Fruit fly (Drosophila melanogaster) whole organism, embryonic: Measurements from ENCODE around the gene ova.

Experiments
- ATbp ChIP-seq: fragments of 200-800 bp; sonication (Bioruptor generic); optimal IDR thresholded peaks from 2 replicates; lab custom pipeline; 2017; ENCODE audit warnings: missing biosample characterization, mild to moderate bottlenecking, missing genetic modification characterization, missing genetic modification reagents
- C15 ChIP-seq: fragments of 200-800 bp; sonication (Bioruptor generic); IDR thresholded peaks from 3 replicates; pipeline ENCODE4 v1.3.6; 2022; ENCODE audit warnings: missing biosample characterization, missing genetic modification characterization
- CG10267 ChIP-seq: fragments of 200-800 bp; sonication (Bioruptor generic); optimal IDR thresholded peaks from 2 replicates; lab custom pipeline; 2018; ENCODE audit warnings: missing biosample characterization, mild to moderate bottlenecking, missing genetic modification characterization, moderate library complexity
- CG11085 ChIP-seq: fragments of 200-800 bp; sonication (Bioruptor generic); IDR thresholded peaks from 2 replicates; pipeline ENCODE4 v1.3.6; 2022; ENCODE audit warnings: missing biosample characterization, missing genetic modification characterization
- CG11247 ChIP-seq: fragments of 200-800 bp; sonication (Bioruptor generic); IDR thresholded peaks from 2 replicates; pipeline ENCODE4 v1.3.6; 2022; ENCODE audit warnings: missing biosample characterization, missing genetic modification characterization
- CG11696 ChIP-seq: fragments of 200-800 bp; sonication (Bioruptor generic); IDR thresholded peaks from 2 replicates; pipeline ENCODE4 v1.3.6; 2022; ENCODE audit warnings: missing biosample characterization, missing genetic modification characterization
- CG12391 ChIP-seq: fragments of 200-800 bp; sonication (Bioruptor generic); optimal IDR thresholded peaks from 3 replicates; lab custom pipeline; 2018; ENCODE audit warnings: missing biosample characterization, mild to moderate bottlenecking, missing genetic modification characterization, moderate library complexity
- CG13775 ChIP-seq: fragments of 200-800 bp; sonication (Bioruptor generic); optimal IDR thresholded peaks from 3 replicates; lab custom pipeline; 2017; ENCODE audit warnings: missing biosample characterization, mild to moderate bottlenecking, missing genetic modification characterization
- CG16815 ChIP-seq: fragments of 200-800 bp; sonication (Bioruptor generic); optimal IDR thresholded peaks from 3 replicates; lab custom pipeline; 2017; ENCODE audit warnings: missing biosample characterization, mild to moderate bottlenecking, missing genetic modification characterization
- CG2875 ChIP-seq: fragments of 200-800 bp; sonication (Bioruptor generic); optimal IDR thresholded peaks from 2 replicates; lab custom pipeline; 2017; ENCODE audit warnings: missing biosample characterization, mild to moderate bottlenecking, missing genetic modification characterization, missing genetic modification reagents
- CG32772 ChIP-seq: fragments of 200-800 bp; sonication (Bioruptor generic); IDR thresholded peaks from 2 replicates; pipeline ENCODE4 v1.3.6; 2022; ENCODE audit warnings: missing biosample characterization, missing genetic modification characterization
- CG3838 ChIP-seq: fragments of 200-800 bp; sonication (Bioruptor generic); optimal IDR thresholded peaks from 3 replicates; lab custom pipeline; 2016; ENCODE audit warnings: missing biosample characterization, missing genetic modification characterization
- CG3847 ChIP-seq: fragments of 200-800 bp; sonication (Bioruptor generic); IDR thresholded peaks from 2 replicates; pipeline ENCODE4 v1.3.6; 2022; ENCODE audit warnings: missing biosample characterization, missing genetic modification characterization
- CG4360 ChIP-seq: fragments of 200-800 bp; sonication (Bioruptor generic); IDR thresholded peaks from 2 replicates; pipeline ENCODE4 v1.3.6; 2022; ENCODE audit warnings: missing biosample characterization, missing genetic modification characterization
- CG43689 ChIP-seq: fragments of 200-800 bp; sonication (Bioruptor generic); IDR thresholded peaks from 2 replicates; pipeline ENCODE4 v1.3.6; 2022; ENCODE audit warnings: missing biosample characterization, missing genetic modification characterization
- CG6854 ChIP-seq: fragments of 200-800 bp; sonication (Bioruptor generic); optimal IDR thresholded peaks from 3 replicates; lab custom pipeline; 2017; ENCODE audit warnings: missing biosample characterization, mild to moderate bottlenecking, missing genetic modification characterization
- CG7839 ChIP-seq: fragments of 200-800 bp; sonication (Bioruptor generic); optimal IDR thresholded peaks from 3 replicates; lab custom pipeline; 2018; ENCODE audit warnings: missing biosample characterization, mild to moderate bottlenecking, missing genetic modification characterization, moderate library complexity
- CG8359 ChIP-seq: fragments of 200-800 bp; sonication (Bioruptor generic); optimal IDR thresholded peaks from 2 replicates; lab custom pipeline; 2017; ENCODE audit warnings: missing biosample characterization, mild to moderate bottlenecking, missing genetic modification characterization, borderline replicate concordance
- CG8944 ChIP-seq: fragments of 200-800 bp; sonication (Bioruptor generic); optimal IDR thresholded peaks from 3 replicates; lab custom pipeline; 2016; ENCODE audit warnings: missing biosample characterization, missing genetic modification characterization
- CG9727 ChIP-seq: fragments of 200-800 bp; sonication (Bioruptor generic); optimal IDR thresholded peaks from 3 replicates; lab custom pipeline; 2017; ENCODE audit warnings: missing biosample characterization, mild to moderate bottlenecking, missing genetic modification characterization
- Camta ChIP-seq: fragments of 200-800 bp; sonication (Bioruptor generic); optimal IDR thresholded peaks from 2 replicates; lab custom pipeline; 2016; ENCODE audit warnings: missing biosample characterization, missing genetic modification characterization
- CrebB ChIP-seq: fragments of 200-800 bp; sonication (Bioruptor generic); optimal IDR thresholded peaks from 3 replicates; lab custom pipeline; 2018; ENCODE audit warnings: missing biosample characterization, mild to moderate bottlenecking, missing genetic modification characterization
- Deaf1 ChIP-seq: fragments of 200-800 bp; optimal IDR thresholded peaks from 3 replicates; lab custom pipeline; 2019; ENCODE audit warnings: missing biosample characterization, mild to moderate bottlenecking, missing genetic modification characterization, moderate library complexity
- Dek ChIP-seq: fragments of 200-800 bp; sonication (Bioruptor generic); optimal IDR thresholded peaks from 3 replicates; lab custom pipeline; 2019; ENCODE audit warnings: missing biosample characterization, mild to moderate bottlenecking, missing genetic modification characterization, moderate library complexity
- Doc3 ChIP-seq: fragments of 200-800 bp; sonication (Bioruptor generic); IDR thresholded peaks from 3 replicates; pipeline ENCODE4 v1.3.6; 2022; ENCODE audit warnings: missing biosample characterization, missing genetic modification characterization; ENCODE audit not compliant: partially characterized antibody
- E2f1 ChIP-seq: fragments of 200-800 bp; sonication (Bioruptor generic); IDR thresholded peaks from 2 replicates; pipeline ENCODE4 v1.3.6; 2022; ENCODE audit warnings: missing biosample characterization, missing genetic modification characterization
- Ets65A ChIP-seq: fragments of 200-800 bp; sonication (Bioruptor generic); peaks from one replicate; lab custom pipeline; 2016; ENCODE audit warnings: missing biosample characterization, missing genetic modification characterization
- Fer3 ChIP-seq: fragments of 200-800 bp; sonication (Bioruptor generic); optimal IDR thresholded peaks from 2 replicates; lab custom pipeline; 2018; ENCODE audit warnings: missing biosample characterization, mild to moderate bottlenecking, missing genetic modification characterization, moderate library complexity
- H2.0 ChIP-seq: fragments of 200-800 bp; sonication (Bioruptor generic); IDR thresholded peaks from 2 replicates; pipeline ENCODE4 v1.3.6; 2022; ENCODE audit warnings: missing biosample characterization, missing genetic modification characterization
- Kr ChIP-seq: fragments of 200-800 bp; sonication (Bioruptor generic); optimal IDR thresholded peaks from 2 replicates; lab custom pipeline; 2017; ENCODE audit warnings: missing biosample characterization, mild to moderate bottlenecking, missing genetic modification characterization
- Mes4 ChIP-seq: fragments of 200-800 bp; sonication (Bioruptor generic); optimal IDR thresholded peaks from 2 replicates; lab custom pipeline; 2016; ENCODE audit warnings: missing biosample characterization, missing genetic modification characterization
- NC2α ChIP-seq: fragments of 200-800 bp; sonication (Bioruptor generic); optimal IDR thresholded peaks from 2 replicates; lab custom pipeline; 2016; ENCODE audit warnings: missing biosample characterization, missing genetic modification characterization
- Nf-YA ChIP-seq: fragments of 200-800 bp; sonication (Bioruptor generic); IDR thresholded peaks from 2 replicates; pipeline ENCODE4 v1.3.6; 2022; ENCODE audit warnings: missing biosample characterization, missing genetic modification characterization
- Opbp ChIP-seq: fragments of 200-800 bp; sonication (Bioruptor generic); IDR thresholded peaks from 3 replicates; pipeline ENCODE4 v1.3.6; 2022; ENCODE audit warnings: missing biosample characterization, missing genetic modification characterization; ENCODE audit not compliant: partially characterized antibody
- Xrp1 ChIP-seq: fragments of 200-800 bp; sonication (Bioruptor generic); IDR thresholded peaks from 2 replicates; pipeline ENCODE4 v1.3.6; 2022; ENCODE audit warnings: missing biosample characterization, missing genetic modification characterization
- az2 ChIP-seq: fragments of 200-800 bp; sonication (Bioruptor generic); optimal IDR thresholded peaks from 3 replicates; lab custom pipeline; 2016; ENCODE audit warnings: missing biosample characterization, missing genetic modification characterization
- cad ChIP-seq: fragments of >200 bp; optimal IDR thresholded peaks from 2 replicates; lab custom pipeline; 2017; ENCODE audit warnings: missing biosample characterization, missing genetic modification characterization
- ci ChIP-seq: fragments of 200-800 bp; sonication (Bioruptor generic); IDR thresholded peaks from 3 replicates; pipeline ENCODE4 v1.3.6; 2022; ENCODE audit warnings: missing biosample characterization, missing genetic modification characterization
- cwo ChIP-seq: fragments of 200-800 bp; sonication (Bioruptor generic); optimal IDR thresholded peaks from 3 replicates; lab custom pipeline; 2017; ENCODE audit warnings: missing biosample characterization, missing genetic modification characterization, mild to moderate bottlenecking, moderate library complexity, missing genetic modification reagents
- danr ChIP-seq: fragments of 200-800 bp; sonication (Bioruptor generic); IDR thresholded peaks from 2 replicates; pipeline ENCODE4 v1.3.6; 2022; ENCODE audit warnings: missing biosample characterization, missing genetic modification characterization
- emc ChIP-seq: fragments of 200-800 bp; sonication (Bioruptor generic); optimal IDR thresholded peaks from 2 replicates; lab custom pipeline; 2016; ENCODE audit warnings: missing biosample characterization, missing genetic modification characterization
- exex ChIP-seq: fragments of 200-800 bp; sonication (Bioruptor generic); optimal IDR thresholded peaks from 4 replicates; lab custom pipeline; 2018; ENCODE audit warnings: missing biosample characterization, mild to moderate bottlenecking, missing genetic modification characterization, moderate library complexity
- eyg ChIP-seq: fragments of 200-800 bp; sonication (Bioruptor generic); optimal IDR thresholded peaks from 3 replicates; lab custom pipeline; 2016; ENCODE audit warnings: missing biosample characterization, missing genetic modification characterization
- fd102C ChIP-seq: fragments of 200-800 bp; sonication (Bioruptor generic); optimal IDR thresholded peaks from 2 replicates; lab custom pipeline; 2018; ENCODE audit warnings: missing biosample characterization, mild to moderate bottlenecking, missing genetic modification characterization, moderate library complexity
- ftz-f1 ChIP-seq: fragments of 200-800 bp; sonication (Bioruptor generic); optimal IDR thresholded peaks from 2 replicates; lab custom pipeline; 2016; ENCODE audit warnings: missing biosample characterization, missing genetic modification characterization
- inv ChIP-seq: fragments of 200-800 bp; sonication (Bioruptor generic); IDR thresholded peaks from 2 replicates; pipeline ENCODE4 v1.3.6; 2022; ENCODE audit warnings: missing biosample characterization, missing genetic modification characterization; ENCODE audit not compliant: partially characterized antibody
- kah ChIP-seq: fragments of 200-800 bp; sonication (Bioruptor generic); optimal IDR thresholded peaks from 2 replicates; lab custom pipeline; 2018; ENCODE audit warnings: missing biosample characterization, mild to moderate bottlenecking, missing genetic modification characterization
- mld ChIP-seq: fragments of 200-800 bp; sonication (Bioruptor generic); IDR thresholded peaks from 3 replicates; pipeline ENCODE4 v1.3.6; 2022; ENCODE audit warnings: missing biosample characterization, missing genetic modification characterization; ENCODE audit not compliant: partially characterized antibody
- tio ChIP-seq: fragments of 200-800 bp; sonication (Bioruptor generic); optimal IDR thresholded peaks from 2 replicates; lab custom pipeline; 2017; ENCODE audit warnings: missing biosample characterization, missing genetic modification characterization, inconsistent platforms
- tll ChIP-seq, 2 experiments: fragments of 200-800 bp in 1 of 2; fragments of >200 bp in 1 of 2; sonication (Bioruptor generic) in 1 of 2; optimal IDR thresholded peaks; 2 replicates each; lab custom pipeline; 2017 to 2019; ENCODE audit warnings: missing biosample characterization in 2 of 2, missing genetic modification characterization in 2 of 2, mild to moderate bottlenecking in 1 of 2, moderate library complexity in 1 of 2
- zen ChIP-seq: fragments of 200-800 bp; sonication (Bioruptor generic); optimal IDR thresholded peaks from 3 replicates; lab custom pipeline; 2018; ENCODE audit warnings: missing biosample characterization, mild to moderate bottlenecking, missing genetic modification characterization, moderate library complexity
- zf30C ChIP-seq: fragments of 200-800 bp; sonication (Bioruptor generic); optimal IDR thresholded peaks from 3 replicates; lab custom pipeline; 2018; ENCODE audit warnings: missing biosample characterization, mild to moderate bottlenecking, missing genetic modification characterization

ova gene

DNA sequence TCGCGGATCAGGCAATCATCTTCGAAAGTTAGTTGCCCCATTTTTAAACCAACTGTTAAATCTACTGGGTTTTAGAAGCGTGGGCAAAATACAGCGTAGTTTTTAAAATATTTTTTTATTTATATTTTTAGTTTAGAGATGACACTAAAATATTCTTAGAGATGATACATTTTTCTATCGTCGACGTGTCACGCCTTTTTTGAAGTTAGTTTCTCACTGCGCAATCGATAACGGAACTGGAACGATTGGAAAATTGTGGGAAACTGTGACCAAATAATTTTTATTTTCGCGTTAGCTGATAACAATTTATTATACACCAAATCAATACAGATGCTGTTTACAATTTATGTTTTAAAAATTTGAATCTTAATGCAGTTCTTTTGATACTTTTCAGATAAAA lies 47.2 kb upstream of the ova start, which contains the start of gene Utx (continued):
- TF ChIP-seq H2.0 (GFP tag; lab: Robert Waterston, UW), result no peak
- no peak for TF ChIP-seq CG3847
- no peak for TF ChIP-seq CG32772 (GFP tag; lab: Robert Waterston, UW)
- TF ChIP-seq tll (GFP tag; optimal IDR thresholded peaks at IDR 0.05; lab: Kevin White, UChicago), result no peak
- no peak for TF ChIP-seq cwo (GFP tag; lab: Kevin White, UChicago)
- no peak for TF ChIP-seq C15
- no peak for TF ChIP-seq CG2875 (GFP tag; lab: Kevin White, UChicago)
- TF ChIP-seq Dek (tag; lab: Kevin White, UChicago), result no peak
- TF ChIP-seq CG13775 (GFP tag; lab: Kevin White, UChicago), result no peak
- peak; percentile 24 for TF ChIP-seq CG10267 (tag; lab: Kevin White, UChicago)
- no peak for TF ChIP-seq tio
- no peak for TF ChIP-seq NC2α (GFP tag; lab: Kevin White, UChicago)
- no peak for TF ChIP-seq CG9727 (GFP tag; lab: Kevin White, UChicago)
- TF ChIP-seq E2f1, result no peak
- TF ChIP-seq kah (GFP tag; lab: Kevin White, UChicago), result no peak
- peak; percentile 79 for TF ChIP-seq Doc3 (GFP tag; lab: Robert Waterston, UW)
- TF ChIP-seq CG7839 (tag; lab: Kevin White, UChicago), result no peak
- TF ChIP-seq Xrp1 (GFP tag; lab: Robert Waterston, UW), result no peak
- no peak for TF ChIP-seq zf30C
- no peak for TF ChIP-seq CG8944 (GFP tag; lab: Kevin White, UChicago)
- no peak for TF ChIP-seq ci
- no peak for TF ChIP-seq CG11247 (GFP tag; lab: Robert Waterston, UW)
- TF ChIP-seq Nf-YA (GFP tag; lab: Robert Waterston, UW), result no peak
- TF ChIP-seq mld (GFP tag; lab: Robert Waterston, UW), result peak; percentile 66; the same call in 1 of the 3 replicates
- no peak for TF ChIP-seq fd102C (GFP tag; lab: Kevin White, UChicago)
- TF ChIP-seq eyg (GFP tag; lab: Kevin White, UChicago), result no peak
- TF ChIP-seq exex (tag; lab: Kevin White, UChicago), result no peak
- TF ChIP-seq CG11085 (GFP tag; lab: Robert Waterston, UW), result no peak
- TF ChIP-seq CG43689 (GFP tag; lab: Robert Waterston, UW), result no peak
- TF ChIP-seq Kr (GFP tag; lab: Kevin White, UChicago), result no peak
- TF ChIP-seq ftz-f1 (GFP tag; lab: Kevin White, UChicago), result no peak
- no peak for TF ChIP-seq CG12391 (tag; lab: Kevin White, UChicago)
- TF ChIP-seq CG3838, result no peak
- TF ChIP-seq Camta (GFP tag; lab: Kevin White, UChicago), result no peak
- no peak for TF ChIP-seq CrebB (tag; lab: Kevin White, UChicago)
- no peak for TF ChIP-seq zen
- no peak for TF ChIP-seq Mes4 (GFP tag; lab: Kevin White, UChicago)
- TF ChIP-seq CG16815 (GFP tag; lab: Kevin White, UChicago), result no peak
- no peak for TF ChIP-seq az2 (GFP tag; lab: Kevin White, UChicago)
- no peak for TF ChIP-seq emc (GFP tag; lab: Kevin White, UChicago)
- no peak for TF ChIP-seq cad
- no peak for TF ChIP-seq Fer3
- TF ChIP-seq CG6854 (GFP tag; lab: Kevin White, UChicago), result no peak
- TF ChIP-seq Opbp (GFP tag; lab: Robert Waterston, UW), result peak; percentile 92
- no peak for TF ChIP-seq ATbp (GFP tag; lab: Kevin White, UChicago)
- TF ChIP-seq CG4360 (GFP tag; lab: Robert Waterston, UW), result no peak
- no peak for TF ChIP-seq CG8359
- peak; percentile 88 for TF ChIP-seq inv (GFP tag; lab: Robert Waterston, UW)
- no peak for TF ChIP-seq Deaf1
- no peak for TF ChIP-seq danr
- TF ChIP-seq CG11696, result no peak
- TF ChIP-seq Ets65A (GFP tag; lab: Kevin White, UChicago), result no peak
